Fruit fly (Drosophila melanogaster): ENCODE data around the gene Dup99B.

dm6 chr3R:29736678-29737093, 21.5 kb upstream of the Dup99B start, which contains the start of the genes CG7601 and CIA30:
- TF ChIP-seq CTCF (optimal IDR thresholded peaks at IDR 0.05): no peak
- TF ChIP-seq CG8478 (optimal IDR thresholded peaks at IDR 0.05): no peak

Data from S2 (cell line).